Fruit fly (Drosophila melanogaster): ENCODE measurements around the gene CG15765.

CG15765 gene

dm6 chrX:5888260-5888659 is 69.9 kb downstream of the CG15765 start (continued):
- TF ChIP-seq Met (GFP tag; optimal IDR thresholded peaks at IDR 0.05): peak; percentile 55
- TF ChIP-seq svp (GFP tag): peak; percentile 75
- no peak for TF ChIP-seq fkh (GFP tag; optimal IDR thresholded peaks at IDR 0.05)
- TF ChIP-seq CG11762 (GFP tag; optimal IDR thresholded peaks at IDR 0.05; ENCODE audit: insufficient read depth): no peak
- TF ChIP-seq CG6854 (GFP tag; optimal IDR thresholded peaks at IDR 0.05): no peak
- TF ChIP-seq CG9139 (GFP tag; optimal IDR thresholded peaks at IDR 0.05): no peak
- no peak for TF ChIP-seq CG6276 (GFP tag; optimal IDR thresholded peaks at IDR 0.05)
- no peak for TF ChIP-seq fd59A (GFP tag; optimal IDR thresholded peaks at IDR 0.05)
- TF ChIP-seq CG6792 (GFP tag; optimal IDR thresholded peaks at IDR 0.05): no peak
- TF ChIP-seq pdm3 (GFP tag; optimal IDR thresholded peaks at IDR 0.05): peak; percentile 9
- TF ChIP-seq cyc (GFP tag; optimal IDR thresholded peaks at IDR 0.05): peak; percentile 25
- TF ChIP-seq Lpt (GFP tag; optimal IDR thresholded peaks at IDR 0.05): no peak
- peak; percentile 46 for TF ChIP-seq Sox102F (GFP tag; optimal IDR thresholded peaks at IDR 0.05)
- TF ChIP-seq Hr39 (GFP tag; optimal IDR thresholded peaks at IDR 0.05): peak; percentile 26
- no peak for TF ChIP-seq spab (GFP tag; optimal IDR thresholded peaks at IDR 0.05)
- no peak for TF ChIP-seq Hr4 (GFP tag; optimal IDR thresholded peaks at IDR 0.05)

- TF ChIP-seq net (GFP tag; optimal IDR thresholded peaks at IDR 0.05) (no peak), fd85E (GFP tag; optimal IDR thresholded peaks at IDR 0.05) (no peak), esn (GFP tag; optimal IDR thresholded peaks at IDR 0.05) (peak; percentile 33), Met (GFP tag; optimal IDR thresholded peaks at IDR 0.05) (peak; percentile 47), CG10631 (GFP tag; optimal IDR thresholded peaks at IDR 0.05) (peak; percentile 7), fkh (GFP tag; optimal IDR thresholded peaks at IDR 0.05) (no peak), CG6163 (GFP tag; IDR thresholded peaks at IDR 0.05) (no peak), CG11294 (GFP tag; IDR thresholded peaks at IDR 0.05) (no peak), Eip93F (GFP tag; optimal IDR thresholded peaks at IDR 0.05) (no peak), Lpt (GFP tag; optimal IDR thresholded peaks at IDR 0.05) (no peak), Ets21C (GFP tag; optimal IDR thresholded peaks at IDR 0.05) (no peak), vri (GFP tag; optimal IDR thresholded peaks at IDR 0.05) (no peak), CG6792 (GFP tag; optimal IDR thresholded peaks at IDR 0.05) (peak; percentile 2), Smox (GFP tag; optimal IDR thresholded peaks at IDR 0.05) (peak; percentile 18), cyc (GFP tag; optimal IDR thresholded peaks at IDR 0.05) (peak; percentile 22), OdsH (GFP tag; optimal IDR thresholded peaks at IDR 0.05) (no peak), topi (GFP tag; optimal IDR thresholded peaks at IDR 0.05) (peak; percentile 39), fd59A (GFP tag; optimal IDR thresholded peaks at IDR 0.05) (no peak), Blimp-1 (GFP tag; optimal IDR thresholded peaks at IDR 0.05) (no peak), CG6854 (GFP tag; optimal IDR thresholded peaks at IDR 0.05) (no peak), CG10669 (GFP tag; optimal IDR thresholded peaks at IDR 0.05) (no peak), CG6808 (GFP tag; optimal IDR thresholded peaks at IDR 0.05) (no peak), CG3032 (tag; optimal IDR thresholded peaks at IDR 0.05) (no peak), CG4318 (GFP tag; optimal IDR thresholded peaks at IDR 0.05) (no peak), achi (GFP tag; optimal IDR thresholded peaks at IDR 0.05) (no peak), Sox102F (GFP tag; optimal IDR thresholded peaks at IDR 0.05) (no peak), svp (GFP tag) (peak; percentile 61), lz (GFP tag; optimal IDR thresholded peaks at IDR 0.05) (peak; percentile 24), spab (GFP tag; optimal IDR thresholded peaks at IDR 0.05) (no peak), CG11902 (GFP tag; optimal IDR thresholded peaks at IDR 0.05) (no peak), CG31627 (GFP tag; optimal IDR thresholded peaks at IDR 0.05) (peak; percentile 31), CG11762 (GFP tag; optimal IDR thresholded peaks at IDR 0.05; ENCODE audit: insufficient read depth) (no peak), CG34406 (GFP tag; optimal IDR thresholded peaks at IDR 0.05) (peak; percentile 8), Eip78C (GFP tag) (peak; percentile 56), CG7368 (GFP tag; optimal IDR thresholded peaks at IDR 0.05) (peak; percentile 1), CG15336 (GFP tag; IDR thresholded peaks at IDR 0.05) (no peak), Hr39 (GFP tag; optimal IDR thresholded peaks at IDR 0.05) (no peak), Gug (GFP tag; IDR thresholded peaks at IDR 0.05) (no peak)
Measured at dm6 chrX:5888933-5889332, 70.6 kb downstream of the CG15765 start.

Measured in whole organism, prepupa.